Worm (Caenorhabditis elegans) whole organism, L4 larva: ENCODE data around the gene tam-1.

Experiments used
- D1046.2 ChIP-seq: fragments of 200-800 bp; sonication (Bioruptor generic); IDR thresholded peaks from 2 replicates; pipeline ENCODE4 v1.3.6; 2022; ENCODE audit warnings: missing genetic modification characterization, missing compliant biosample characterization
- F10B5.3 ChIP-seq: sonication (generic microtip); optimal IDR thresholded peaks from 2 replicates; lab custom pipeline; 2016; ENCODE audit warnings: mild to moderate bottlenecking, missing genetic modification characterization, missing compliant biosample characterization
- F49E8.2 ChIP-seq: sonication (generic microtip); optimal IDR thresholded peaks from 2 replicates; lab custom pipeline; 2016; ENCODE audit warnings: missing compliant biosample characterization, mild to moderate bottlenecking, missing genetic modification characterization, borderline replicate concordance
- T20F7.1 ChIP-seq: fragments of 200-800 bp; sonication (Bioruptor generic); optimal IDR thresholded peaks from 2 replicates; lab custom pipeline; 2018; ENCODE audit warnings: mild to moderate bottlenecking, missing genetic modification characterization, missing compliant biosample characterization
- ZK337.2 ChIP-seq: fragments of 200-800 bp; sonication (Bioruptor generic); IDR thresholded peaks from 2 replicates; pipeline ENCODE4 v1.3.6; 2022; ENCODE audit warnings: missing genetic modification reagents, missing genetic modification characterization, missing compliant biosample characterization
- aha-1 ChIP-seq: fragments of 150-350 bp; peaks from one replicate; lab custom pipeline; 2014; ENCODE audit warnings: missing biosample characterization, missing genetic modification characterization
- aly-2 ChIP-seq: sonication (generic microtip); optimal IDR thresholded peaks from 2 replicates; lab custom pipeline; 2018; ENCODE audit warnings: missing biosample characterization, missing genetic modification characterization
- attf-4 ChIP-seq: sonication (generic microtip); optimal IDR thresholded peaks from 3 replicates; lab custom pipeline; 2017; ENCODE audit warnings: missing biosample characterization, missing genetic modification characterization
- ceh-44 ChIP-seq: fragments of 200-800 bp; sonication (Bioruptor generic); IDR thresholded peaks from 2 replicates; pipeline ENCODE4 v1.3.6; 2022; ENCODE audit warnings: missing genetic modification reagents, missing genetic modification characterization, missing compliant biosample characterization
- ceh-82 ChIP-seq: sonication (generic microtip); optimal IDR thresholded peaks from 2 replicates; lab custom pipeline; 2017; ENCODE audit warnings: missing biosample characterization, missing genetic modification characterization
- daf-16 ChIP-seq, 3 experiments: sonication (generic microtip); optimal IDR thresholded peaks; 2 replicates each; lab custom pipeline; 2016 to 2017; ENCODE audit warnings: missing genetic modification characterization in 3 of 3, missing genetic modification reagents in 3 of 3, mild to moderate bottlenecking in 2 of 3, missing compliant biosample characterization in 2 of 3, missing biosample characterization in 1 of 3, moderate library complexity in 1 of 3
- dmd-6 ChIP-seq: fragments of 200-800 bp; sonication (Bioruptor generic); IDR thresholded peaks from 2 replicates; pipeline ENCODE4 v1.3.6; 2022; ENCODE audit warnings: missing genetic modification reagents, missing genetic modification characterization, missing compliant biosample characterization
- dmd-8 ChIP-seq: fragments of 200-800 bp; sonication (Bioruptor generic); IDR thresholded peaks from 2 replicates; pipeline ENCODE4 v1.3.6; 2022; ENCODE audit warnings: missing genetic modification characterization, missing compliant biosample characterization
- egl-27 ChIP-seq: sonication (generic microtip); optimal IDR thresholded peaks from 3 replicates; lab custom pipeline; 2017; ENCODE audit warnings: missing biosample characterization, missing genetic modification reagents, missing genetic modification characterization
- egl-43 ChIP-seq: fragments of 200-800 bp; sonication (Bioruptor generic); IDR thresholded peaks from 2 replicates; pipeline ENCODE4 v1.3.6; 2022; ENCODE audit warnings: missing genetic modification reagents, missing genetic modification characterization, missing compliant biosample characterization
- hmg-1.1 ChIP-seq: fragments of 200-800 bp; sonication (Bioruptor generic); IDR thresholded peaks from 2 replicates; pipeline ENCODE4 v1.3.6; 2022; ENCODE audit warnings: missing genetic modification reagents, missing genetic modification characterization, missing compliant biosample characterization
- jun-1 ChIP-seq: fragments of 150-350 bp; optimal IDR thresholded peaks from 2 replicates; lab custom pipeline; 2014; ENCODE audit warnings: missing biosample characterization, missing genetic modification reagents, missing genetic modification characterization
- lim-7 ChIP-seq: fragments of 200-800 bp; sonication (Bioruptor generic); IDR thresholded peaks from 2 replicates; pipeline ENCODE4 v1.3.6; 2022; ENCODE audit warnings: missing genetic modification characterization, missing compliant biosample characterization
- mdt-29 ChIP-seq: fragments of 200-800 bp; sonication (Bioruptor generic); IDR thresholded peaks from 2 replicates; pipeline ENCODE4 v1.3.6; 2022; ENCODE audit warnings: missing genetic modification reagents, missing genetic modification characterization, missing compliant biosample characterization
- nhr-10 ChIP-seq: fragments of 150-350 bp; optimal IDR thresholded peaks from 2 replicates; lab custom pipeline; 2014; ENCODE audit warnings: missing biosample characterization, missing genetic modification characterization
- nhr-102 ChIP-seq: sonication (generic microtip); optimal IDR thresholded peaks from 2 replicates; lab custom pipeline; 2016; ENCODE audit warnings: mild to moderate bottlenecking, missing genetic modification characterization, moderate library complexity, missing compliant biosample characterization
- nhr-11 ChIP-seq: fragments of 150-350 bp; optimal IDR thresholded peaks from 2 replicates; lab custom pipeline; 2014; ENCODE audit warnings: missing biosample characterization, missing genetic modification characterization
- nhr-111 ChIP-seq: fragments of 200-800 bp; sonication (Bioruptor generic); optimal IDR thresholded peaks from 2 replicates; lab custom pipeline; 2018; ENCODE audit warnings: mild to moderate bottlenecking, missing genetic modification characterization, missing compliant biosample characterization
- nhr-42 ChIP-seq: fragments of 200-800 bp; sonication (Bioruptor generic); IDR thresholded peaks from 2 replicates; pipeline ENCODE4 v1.3.6; 2022; ENCODE audit warnings: missing genetic modification characterization, missing compliant biosample characterization
- nhr-6 ChIP-seq: fragments of 150-350 bp; optimal IDR thresholded peaks from 2 replicates; lab custom pipeline; 2014; ENCODE audit warnings: missing biosample characterization, missing genetic modification characterization
- nhr-76 ChIP-seq: fragments of 150-350 bp; optimal IDR thresholded peaks from 2 replicates; lab custom pipeline; 2014; ENCODE audit warnings: missing biosample characterization, missing genetic modification characterization
- nhr-77 ChIP-seq: fragments of 150-350 bp; optimal IDR thresholded peaks from 2 replicates; lab custom pipeline; 2014; ENCODE audit warnings: missing biosample characterization, missing genetic modification characterization
- pqm-1 ChIP-seq: sonication (generic microtip); optimal IDR thresholded peaks from 2 replicates; lab custom pipeline; 2017; ENCODE audit warnings: missing biosample characterization, missing genetic modification characterization
- snpc-4 ChIP-seq: fragments of 150-350 bp; optimal IDR thresholded peaks from 2 replicates; lab custom pipeline; 2014; ENCODE audit warnings: missing biosample characterization, missing genetic modification characterization
- unc-62 ChIP-seq, 3 experiments: fragments of 150-350 bp in 1 of 3; sonication (generic microtip); optimal IDR thresholded peaks in 2 of 3; peaks in 1 of 3; 1 replicate in 1 of 3; 2 replicates in 2 of 3; lab custom pipeline; 2014 to 2017; ENCODE audit warnings: missing biosample characterization in 3 of 3, missing genetic modification characterization in 3 of 3, missing genetic modification reagents in 3 of 3, missing genotype in 1 of 3
- zip-11 ChIP-seq: fragments of 200-800 bp; sonication (Bioruptor generic); IDR thresholded peaks from 2 replicates; pipeline ENCODE4 v1.3.6; 2022; ENCODE audit warnings: missing genetic modification characterization, missing compliant biosample characterization
- ztf-7 ChIP-seq: fragments of 150-350 bp; optimal IDR thresholded peaks from 2 replicates; lab custom pipeline; 2014; ENCODE audit warnings: missing biosample characterization, missing genetic modification characterization

tam-1 gene

DNA sequence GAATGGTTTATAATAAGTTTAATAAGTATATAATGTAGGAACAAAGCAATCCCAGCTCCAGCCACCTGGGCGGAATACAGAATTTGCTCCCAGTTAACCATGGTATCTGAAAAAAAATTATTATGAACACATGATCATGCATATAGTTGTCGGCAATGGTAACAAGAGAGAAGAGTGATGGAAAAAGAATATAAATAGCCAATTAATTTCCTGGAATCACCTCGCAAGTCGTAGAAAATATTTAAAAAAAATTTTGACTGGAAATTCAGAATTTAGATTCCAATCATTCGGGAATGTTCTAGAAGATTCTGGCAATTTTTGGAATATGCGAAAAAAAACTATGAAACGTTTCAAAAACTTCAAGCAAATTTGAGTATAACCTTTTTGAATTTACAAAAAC, 18.7 kb downstream of the tam-1 start, which contains the start of gene str-211:
Gene str-211 (minus strand): TSS at position 101 of the 400 bp plus-strand sequence.
- TF ChIP-seq zip-11 (GFP tag; lab: Robert Waterston, UW), result no peak
- no peak for TF ChIP-seq nhr-102 (tag; lab: Kevin White, UChicago)
- TF ChIP-seq nhr-6 (tag; lab: Kevin White, UChicago), result no peak
- TF ChIP-seq ceh-44 (GFP tag; lab: Robert Waterston, UW), result no peak
- no peak for TF ChIP-seq aha-1 (tag; lab: Kevin White, UChicago)
- TF ChIP-seq aly-2 (tag; lab: Kevin White, UChicago), result no peak
- TF ChIP-seq egl-27 (tag; lab: Kevin White, UChicago), result no peak

DNA sequence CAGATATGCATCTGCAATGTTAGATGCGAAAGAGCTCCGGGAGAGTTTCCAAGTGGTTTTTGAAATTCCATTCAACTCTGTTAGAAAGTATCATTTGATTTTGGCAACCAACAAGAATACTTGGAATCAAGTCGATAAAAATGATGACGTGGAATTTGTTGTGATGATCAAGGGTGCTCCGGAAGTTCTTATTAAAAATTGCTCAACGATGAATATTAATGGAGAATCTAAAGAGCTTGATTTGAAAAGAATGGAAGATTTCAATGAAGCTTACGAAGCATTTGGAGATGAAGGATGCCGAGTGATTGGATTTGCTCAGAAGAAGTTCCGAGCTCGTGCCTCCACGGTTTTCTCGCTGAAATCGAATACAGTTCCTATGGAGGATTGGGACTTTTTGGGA, 25.6 kb downstream of the tam-1 start:
- peak in 1 of 2 experiments; percentile 95 for TF ChIP-seq unc-62 (GFP tag; optimal IDR thresholded peaks at IDR 0.05 in 1 of 2; lab: Kevin White, UChicago)
- TF ChIP-seq unc-62 (tag; optimal IDR thresholded peaks at IDR 0.05; lab: Kevin White, UChicago), result no peak
- no peak for TF ChIP-seq jun-1 (tag; lab: Kevin White, UChicago)

DNA sequence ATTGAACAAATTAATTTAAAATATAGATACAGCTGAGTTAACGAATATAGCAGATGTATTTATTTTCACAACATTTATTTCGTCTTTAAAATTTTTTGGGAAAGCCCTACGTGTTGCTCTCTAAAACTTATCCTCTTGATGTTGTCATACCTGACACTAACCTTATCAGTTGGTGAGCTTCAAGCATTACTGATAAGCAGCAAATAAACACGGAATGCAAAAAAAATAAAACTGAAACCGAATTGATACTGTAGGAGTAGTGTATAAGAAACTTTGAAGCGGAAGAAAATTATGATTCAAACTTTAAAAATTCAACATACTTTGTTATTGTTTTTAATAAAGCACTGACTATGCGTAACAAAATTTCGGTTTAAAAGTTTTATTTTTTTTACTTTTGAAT, 27.8 kb downstream of the tam-1 start:
- TF ChIP-seq F10B5.3 (no peak), pqm-1 (tag; lab: Kevin White, UChicago) (peak; percentile 68)

DNA sequence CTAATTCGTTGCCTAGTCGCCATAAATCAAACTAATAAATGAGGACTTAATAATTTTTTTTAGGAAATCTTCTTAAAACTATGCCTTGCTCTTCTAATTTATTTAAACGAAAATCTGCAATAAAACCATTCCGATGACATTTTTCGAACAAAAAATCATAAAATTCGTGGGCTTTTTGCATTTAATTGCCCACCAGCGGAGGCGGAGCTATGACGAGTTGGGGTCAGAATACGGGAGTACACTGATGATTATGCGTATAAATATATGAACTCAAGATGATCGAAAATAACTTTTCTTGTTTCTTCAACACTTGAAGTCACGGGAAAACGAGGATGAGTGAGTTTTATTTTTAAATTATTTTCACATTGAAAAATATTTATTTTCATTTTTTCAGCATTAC, 28.5 kb downstream of the tam-1 start, which contains the start of gene catp-2:
Gene catp-2 (plus strand): TSS at position 301 of the 400 bp plus-strand sequence.
- TF ChIP-seq nhr-11 (tag; lab: Kevin White, UChicago) (no peak), daf-16 (GFP tag; optimal IDR thresholded peaks at IDR 0.05; lab: Kevin White, UChicago) (no peak), daf-16 (tag; optimal IDR thresholded peaks at IDR 0.05; lab: Kevin White, UChicago) (no peak), nhr-77 (tag; lab: Kevin White, UChicago) (no peak), lim-7 (GFP tag; lab: Robert Waterston, UW) (no peak), ZK337.2 (GFP tag; lab: Robert Waterston, UW) (no peak), snpc-4 (no peak), dmd-8 (no peak), F49E8.2 (tag; lab: Kevin White, UChicago) (no peak), egl-43 (GFP tag; lab: Robert Waterston, UW) (no peak), D1046.2 (GFP tag; lab: Robert Waterston, UW) (no peak), nhr-111 (GFP tag; lab: Kevin White, UChicago) (no peak)

DNA sequence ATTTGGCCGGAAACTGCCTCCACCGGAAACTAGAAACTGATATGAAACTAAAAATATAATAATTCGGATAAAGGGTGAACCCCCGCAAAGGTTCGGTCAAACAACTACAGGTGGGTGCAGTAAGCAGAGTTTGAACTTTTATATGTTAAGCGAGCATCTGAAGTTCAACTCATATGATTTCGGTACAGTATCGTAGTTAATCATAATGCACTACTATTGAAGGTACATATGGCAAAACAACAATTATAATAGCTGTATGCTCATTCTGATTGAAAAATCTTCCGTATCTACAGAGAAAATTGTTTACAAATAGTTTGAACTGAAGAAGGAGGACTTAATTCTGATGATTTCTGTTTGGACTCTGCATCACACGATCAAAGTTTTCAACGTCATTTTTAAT, 29.6 kb downstream of the tam-1 start:
- TF ChIP-seq T20F7.1 (GFP tag; lab: Kevin White, UChicago) (no peak), unc-62 (GFP tag; optimal IDR thresholded peaks at IDR 0.05 in 1 of 2; lab: Kevin White, UChicago) (peak in 1 of 2 experiments; percentile 98), unc-62 (tag; optimal IDR thresholded peaks at IDR 0.05; lab: Kevin White, UChicago) (no peak)
- TF ChIP-seq, all 104 proteins: peak for 1

DNA sequence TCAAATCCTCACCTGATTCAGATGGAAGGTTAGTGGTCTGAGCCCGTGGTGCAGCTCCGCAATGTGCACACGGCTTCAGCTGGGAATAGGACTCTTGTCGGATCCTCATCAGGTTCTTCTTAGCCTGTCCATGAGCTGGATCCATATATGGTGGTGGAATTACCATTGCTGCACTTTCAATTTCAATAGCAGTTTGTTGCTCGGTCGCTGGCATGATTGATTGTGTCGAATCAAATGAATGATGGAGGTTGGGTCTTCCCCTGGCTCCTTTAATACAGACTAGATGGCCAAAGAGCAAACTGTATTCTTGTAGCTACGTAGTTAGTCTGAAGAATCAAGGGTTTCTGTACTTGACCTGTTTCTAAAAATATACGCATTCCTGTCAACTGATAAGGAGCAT, 30.1 kb downstream of the tam-1 start, which contains the start of gene C02E7.10:
Gene C02E7.10 (minus strand): TSS at position 232 of the 400 bp plus-strand sequence.
- TF ChIP-seq unc-62 (GFP tag; optimal IDR thresholded peaks at IDR 0.05 in 1 of 2; lab: Kevin White, UChicago), result peak in 1 of 2 experiments; percentile 90
- no peak for TF ChIP-seq unc-62 (tag; optimal IDR thresholded peaks at IDR 0.05; lab: Kevin White, UChicago)
- no peak for TF ChIP-seq nhr-42 (GFP tag; lab: Robert Waterston, UW)

DNA sequence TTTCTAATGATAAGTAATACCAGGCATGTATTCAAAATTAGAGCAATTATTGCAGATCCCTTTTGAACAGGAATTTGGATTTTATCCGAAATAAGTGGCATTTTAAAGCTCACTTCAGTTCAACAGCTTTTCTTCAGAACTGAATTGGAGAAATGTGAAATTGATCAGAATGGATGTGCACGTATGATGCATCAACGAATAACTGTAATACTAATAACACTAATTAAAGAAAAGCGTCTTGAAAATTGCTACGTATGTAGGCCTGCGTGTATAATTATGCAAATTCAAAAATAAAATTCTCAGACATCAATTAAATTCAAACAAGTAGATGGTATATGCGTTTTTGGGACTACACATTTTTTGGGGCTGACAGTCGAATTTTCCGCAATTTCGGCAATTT, 33.1 kb downstream of the tam-1 start, which contains the start of gene str-205:
Gene str-205 (minus strand): TSS at position 101 of the 400 bp plus-strand sequence.
- TF ChIP-seq nhr-10 (tag; lab: Kevin White, UChicago) (no peak), pqm-1 (tag; lab: Kevin White, UChicago) (no peak), attf-4 (no peak), egl-43 (GFP tag; lab: Robert Waterston, UW) (no peak), hmg-1.1 (GFP tag; lab: Robert Waterston, UW) (no peak), mdt-29 (GFP tag; lab: Robert Waterston, UW) (no peak), nhr-76 (no peak), dmd-6 (GFP tag; lab: Robert Waterston, UW) (no peak), ceh-82 (tag; lab: Kevin White, UChicago) (no peak), ztf-7 (tag; lab: Kevin White, UChicago) (no peak), dmd-8 (no peak)
